Fruit fly (Drosophila melanogaster) whole organism, embryonic: Measurements from ENCODE around the gene Pdcd4.

ENCODE experiments used
- Ada2b ChIP-seq: fragments of 200-800 bp; sonication (Bioruptor generic); IDR thresholded peaks from 2 replicates; pipeline ENCODE4 v1.3.6; 2022; ENCODE audit warnings: missing biosample characterization, missing genetic modification characterization
- BEAF-32 ChIP-seq: fragments of 200-800 bp; sonication (Bioruptor generic); optimal IDR thresholded peaks from 3 replicates; lab custom pipeline; 2017; ENCODE audit warnings: missing biosample characterization, missing genetic modification characterization, mild to moderate bottlenecking, moderate library complexity, missing genetic modification reagents
- Bdp1 ChIP-seq: fragments of 200-800 bp; sonication (Bioruptor generic); optimal IDR thresholded peaks from 3 replicates; lab custom pipeline; 2016; ENCODE audit warnings: missing biosample characterization, missing genetic modification characterization
- Bgb ChIP-seq: fragments of 200-800 bp; sonication (Bioruptor generic); IDR thresholded peaks from 2 replicates; pipeline ENCODE4 v1.3.6; 2022; ENCODE audit warnings: missing biosample characterization, missing genetic modification characterization; ENCODE audit not compliant: partially characterized antibody
- CG10147 ChIP-seq: fragments of 200-800 bp; sonication (Bioruptor generic); optimal IDR thresholded peaks from 2 replicates; lab custom pipeline; 2019; ENCODE audit warnings: missing biosample characterization, mild to moderate bottlenecking, missing genetic modification characterization, moderate library complexity
- CG11504 ChIP-seq: fragments of 200-800 bp; sonication (Bioruptor generic); optimal IDR thresholded peaks from 3 replicates; lab custom pipeline; 2019; ENCODE audit warnings: missing biosample characterization, mild to moderate bottlenecking, missing genetic modification characterization, moderate library complexity
- CG11695 ChIP-seq: fragments of 200-800 bp; sonication (Bioruptor generic); IDR thresholded peaks from 3 replicates; pipeline ENCODE4 v1.3.6; 2022; ENCODE audit warnings: missing biosample characterization, missing genetic modification characterization
- CG12104 ChIP-seq: fragments of 200-800 bp; sonication (Bioruptor generic); optimal IDR thresholded peaks from 3 replicates; lab custom pipeline; 2016; ENCODE audit warnings: missing biosample characterization, missing genetic modification characterization
- CG12769 ChIP-seq: fragments of 200-800 bp; sonication (Bioruptor generic); optimal IDR thresholded peaks from 2 replicates; lab custom pipeline; 2019; ENCODE audit warnings: missing biosample characterization, mild to moderate bottlenecking, missing genetic modification characterization, moderate library complexity
- CG13624 ChIP-seq: fragments of 200-800 bp; sonication (Bioruptor generic); optimal IDR thresholded peaks from 2 replicates; lab custom pipeline; 2016; ENCODE audit warnings: missing biosample characterization, missing genetic modification characterization
- CG14441 ChIP-seq: fragments of 200-800 bp; sonication (Bioruptor generic); IDR thresholded peaks from 2 replicates; pipeline ENCODE4 v1.3.6; 2022; ENCODE audit warnings: missing biosample characterization, missing genetic modification characterization
- CG14710 ChIP-seq: fragments of 200-800 bp; sonication (Bioruptor generic); optimal IDR thresholded peaks from 3 replicates; lab custom pipeline; 2019; ENCODE audit warnings: missing biosample characterization, mild to moderate bottlenecking, missing genetic modification characterization, moderate library complexity
- CG17359 ChIP-seq: fragments of 200-800 bp; sonication (Bioruptor generic); optimal IDR thresholded peaks from 3 replicates; lab custom pipeline; 2018; ENCODE audit warnings: missing biosample characterization, mild to moderate bottlenecking, missing genetic modification characterization, moderate library complexity
- CG17829 ChIP-seq: fragments of 200-800 bp; optimal IDR thresholded peaks from 2 replicates; lab custom pipeline; 2019; ENCODE audit warnings: missing biosample characterization, mild to moderate bottlenecking, missing genetic modification characterization, moderate library complexity
- CG1792 ChIP-seq: fragments of 200-800 bp; sonication (Bioruptor generic); optimal IDR thresholded peaks from 2 replicates; lab custom pipeline; 2016; ENCODE audit warnings: missing biosample characterization, missing genetic modification characterization
- CG2120 ChIP-seq: fragments of 200-800 bp; sonication (Bioruptor generic); optimal IDR thresholded peaks from 3 replicates; lab custom pipeline; 2016; ENCODE audit warnings: missing biosample characterization, missing genetic modification characterization
- CG4282 ChIP-seq: fragments of 200-800 bp; sonication (Bioruptor generic); optimal IDR thresholded peaks from 2 replicates; lab custom pipeline; 2016; ENCODE audit warnings: missing biosample characterization, missing genetic modification characterization
- CG4617 ChIP-seq: fragments of 200-800 bp; sonication (Bioruptor generic); optimal IDR thresholded peaks from 3 replicates; lab custom pipeline; 2016; ENCODE audit warnings: missing biosample characterization, missing genetic modification characterization, borderline replicate concordance
- CG4730 ChIP-seq: fragments of 200-800 bp; sonication (Bioruptor generic); IDR thresholded peaks from 2 replicates; pipeline ENCODE4 v1.3.6; 2022; ENCODE audit warnings: missing biosample characterization, missing genetic modification characterization
- CG4820 ChIP-seq: fragments of 200-800 bp; sonication (Bioruptor generic); optimal IDR thresholded peaks from 3 replicates; lab custom pipeline; 2016; ENCODE audit warnings: missing biosample characterization, missing genetic modification characterization
- CG5953 ChIP-seq: fragments of 200-800 bp; sonication (Bioruptor generic); IDR thresholded peaks from 2 replicates; pipeline ENCODE4 v1.3.6; 2022; ENCODE audit warnings: missing biosample characterization, missing genetic modification characterization
- Chrac-16 ChIP-seq: fragments of 200-800 bp; sonication (Bioruptor generic); optimal IDR thresholded peaks from 3 replicates; lab custom pipeline; 2016; ENCODE audit warnings: missing biosample characterization, missing genetic modification characterization
- CkIIα-i1 ChIP-seq: fragments of 200-800 bp; sonication (Bioruptor generic); IDR thresholded peaks from 2 replicates; pipeline ENCODE4 v1.3.6; 2022; ENCODE audit warnings: missing biosample characterization, missing genetic modification characterization
- CrebB ChIP-seq: fragments of 200-800 bp; sonication (Bioruptor generic); optimal IDR thresholded peaks from 3 replicates; lab custom pipeline; 2018; ENCODE audit warnings: missing biosample characterization, mild to moderate bottlenecking, missing genetic modification characterization
- Dp ChIP-seq: fragments of 200-800 bp; sonication (Bioruptor generic); optimal IDR thresholded peaks from 2 replicates; lab custom pipeline; 2018; ENCODE audit warnings: missing biosample characterization, mild to moderate bottlenecking, missing genetic modification characterization, moderate library complexity
- Eip74EF ChIP-seq, 2 experiments: fragments of 200-800 bp in 1 of 2; fragments of >200 bp in 1 of 2; sonication (Bioruptor generic) in 1 of 2; optimal IDR thresholded peaks; 2 replicates each; lab custom pipeline; 2017 to 2019; ENCODE audit warnings: missing biosample characterization in 2 of 2, missing genetic modification characterization in 2 of 2, mild to moderate bottlenecking in 1 of 2, moderate library complexity in 1 of 2
- Elba2 ChIP-seq: fragments of 200-800 bp; sonication (Bioruptor generic); optimal IDR thresholded peaks from 3 replicates; lab custom pipeline; 2016; ENCODE audit warnings: missing biosample characterization, missing genetic modification characterization
- Fer3 ChIP-seq: fragments of 200-800 bp; sonication (Bioruptor generic); optimal IDR thresholded peaks from 2 replicates; lab custom pipeline; 2018; ENCODE audit warnings: missing biosample characterization, mild to moderate bottlenecking, missing genetic modification characterization, moderate library complexity
- HmgZ ChIP-seq: fragments of 200-800 bp; sonication (Bioruptor generic); optimal IDR thresholded peaks from 2 replicates; lab custom pipeline; 2018; ENCODE audit warnings: missing biosample characterization, mild to moderate bottlenecking, missing genetic modification characterization
- Lpt ChIP-seq: fragments of >200 bp; optimal IDR thresholded peaks from 2 replicates; lab custom pipeline; 2018; ENCODE audit warnings: missing biosample characterization, missing genetic modification characterization
- MBD-R2 ChIP-seq: fragments of 200-800 bp; sonication (Bioruptor generic); IDR thresholded peaks from 2 replicates; pipeline ENCODE4 v1.3.6; 2022; ENCODE audit warnings: missing biosample characterization, missing genetic modification characterization
- Max ChIP-seq: fragments of 200-800 bp; sonication (Bioruptor generic); optimal IDR thresholded peaks from 2 replicates; lab custom pipeline; 2016; ENCODE audit warnings: missing biosample characterization, mild to moderate bottlenecking, missing genetic modification characterization
- Myb ChIP-seq: fragments of 200-800 bp; sonication (Bioruptor generic); optimal IDR thresholded peaks from 2 replicates; lab custom pipeline; 2016; ENCODE audit warnings: missing biosample characterization, missing genetic modification characterization
- Side ChIP-seq: fragments of 200-800 bp; sonication (Bioruptor generic); optimal IDR thresholded peaks from 2 replicates; lab custom pipeline; 2016; ENCODE audit warnings: missing biosample characterization, missing genetic modification characterization
- Tbp ChIP-seq: fragments of >200 bp; optimal IDR thresholded peaks from 2 replicates; lab custom pipeline; 2018; ENCODE audit warnings: missing biosample characterization, missing genetic modification characterization
- ab ChIP-seq: fragments of 200-800 bp; sonication (Bioruptor generic); optimal IDR thresholded peaks from 2 replicates; lab custom pipeline; 2016; ENCODE audit warnings: missing biosample characterization, missing genetic modification characterization
- amos ChIP-seq: fragments of 200-800 bp; sonication (Bioruptor generic); IDR thresholded peaks from 2 replicates; pipeline ENCODE4 v1.3.6; 2022; ENCODE audit warnings: missing biosample characterization, missing genetic modification characterization; ENCODE audit not compliant: partially characterized antibody
- ara ChIP-seq: fragments of 200-800 bp; sonication (Bioruptor generic); IDR thresholded peaks from 2 replicates; pipeline ENCODE4 v1.3.6; 2022; ENCODE audit warnings: missing biosample characterization, missing genetic modification characterization
- ato ChIP-seq: fragments of 200-800 bp; sonication (Bioruptor generic); IDR thresholded peaks from 2 replicates; pipeline ENCODE4 v1.3.6; 2022; ENCODE audit warnings: missing biosample characterization, missing genetic modification characterization; ENCODE audit not compliant: partially characterized antibody
- croc ChIP-seq: fragments of 200-800 bp; sonication (Bioruptor generic); conservative IDR thresholded peaks from 3 replicates; pipeline ENCODE4 v1.3.6; 2022; ENCODE audit warnings: missing biosample characterization, missing genetic modification characterization
- dysf ChIP-seq: fragments of 200-800 bp; sonication (Bioruptor generic); IDR thresholded peaks from 3 replicates; pipeline ENCODE4 v1.3.6; 2022; ENCODE audit warnings: missing biosample characterization, missing genetic modification characterization
- gfzf ChIP-seq: fragments of 200-800 bp; sonication (Bioruptor generic); optimal IDR thresholded peaks from 2 replicates; lab custom pipeline; 2016; ENCODE audit warnings: missing biosample characterization, mild to moderate bottlenecking, missing genetic modification characterization, moderate library complexity
- ham ChIP-seq: fragments of 200-800 bp; sonication (Bioruptor generic); IDR thresholded peaks from 2 replicates; pipeline ENCODE4 v1.3.6; 2022; ENCODE audit warnings: missing biosample characterization, missing genetic modification characterization
- insv ChIP-seq, 2 experiments: fragments of 200-800 bp; sonication (Bioruptor generic); optimal IDR thresholded peaks; 3 replicates each; lab custom pipeline; 2016 to 2018; ENCODE audit warnings: missing biosample characterization in 2 of 2, missing genetic modification characterization in 2 of 2
- inv ChIP-seq: fragments of 200-800 bp; sonication (Bioruptor generic); IDR thresholded peaks from 2 replicates; pipeline ENCODE4 v1.3.6; 2022; ENCODE audit warnings: missing biosample characterization, missing genetic modification characterization; ENCODE audit not compliant: partially characterized antibody
- ken ChIP-seq: fragments of 200-800 bp; sonication (Bioruptor generic); IDR thresholded peaks from 3 replicates; pipeline ENCODE4 v1.3.6; 2022; ENCODE audit warnings: missing biosample characterization, missing genetic modification characterization
- lilli ChIP-seq: fragments of 200-800 bp; sonication (Bioruptor generic); optimal IDR thresholded peaks from 3 replicates; lab custom pipeline; 2016; ENCODE audit warnings: missing biosample characterization, missing genetic modification characterization
- pfk ChIP-seq: fragments of 200-800 bp; sonication (Bioruptor generic); optimal IDR thresholded peaks from 2 replicates; lab custom pipeline; 2018; ENCODE audit warnings: missing biosample characterization, mild to moderate bottlenecking, missing genetic modification characterization, moderate library complexity
- phol ChIP-seq: fragments of 200-800 bp; sonication (Bioruptor generic); optimal IDR thresholded peaks from 3 replicates; lab custom pipeline; 2018; ENCODE audit warnings: missing biosample characterization, mild to moderate bottlenecking, missing genetic modification characterization, moderate library complexity
- stwl ChIP-seq: fragments of 200-800 bp; sonication (Bioruptor generic); optimal IDR thresholded peaks from 3 replicates; lab custom pipeline; 2018; ENCODE audit warnings: missing biosample characterization, mild to moderate bottlenecking, missing genetic modification characterization, moderate library complexity
- trem ChIP-seq: fragments of 200-800 bp; optimal IDR thresholded peaks from 3 replicates; lab custom pipeline; 2019; ENCODE audit warnings: missing biosample characterization, mild to moderate bottlenecking, missing genetic modification characterization, moderate library complexity

Pdcd4 gene

dm6 chrX:13721934-13722333 is 33.3 kb downstream of the Pdcd4 start, which contains the start of the genes Mrgn1 and mus101 (continued):
- TF ChIP-seq CG4617 (GFP tag; lab: Kevin White, UChicago) (peak; percentile 62), ato (GFP tag; lab: Robert Waterston, UW) (0 out of 2 replicates have a peak, but pooled peaks have one; percentile 30), ken (GFP tag; lab: Robert Waterston, UW) (no peak), ab (no peak), CG11504 (tag; lab: Kevin White, UChicago) (no peak), Eip74EF (GFP tag; optimal IDR thresholded peaks at IDR 0.05; lab: Kevin White, UChicago) (no peak), pfk (no peak), MBD-R2 (peak; percentile 90), Bdp1 (GFP tag; lab: Kevin White, UChicago) (no peak), CG14710 (tag; lab: Kevin White, UChicago) (peak; percentile 81), CG4282 (GFP tag; lab: Kevin White, UChicago) (no peak), trem (peak; percentile 80), CG5953 (GFP tag; lab: Robert Waterston, UW) (no peak), CG13624 (GFP tag; lab: Kevin White, UChicago) (no peak), insv (GFP tag; optimal IDR thresholded peaks at IDR 0.05; lab: Kevin White, UChicago) (peak in 1 of 2 experiments; percentile 63), Side (no peak), croc (GFP tag; lab: Robert Waterston, UW) (no peak), Dp (GFP tag; lab: Kevin White, UChicago) (peak; percentile 78), Chrac-16 (GFP tag; lab: Kevin White, UChicago) (no peak), CrebB (tag; lab: Kevin White, UChicago) (no peak), Tbp (GFP tag; lab: Kevin White, UChicago) (no peak), stwl (tag; lab: Kevin White, UChicago) (peak; percentile 56), amos (GFP tag; lab: Robert Waterston, UW) (peak; percentile 66), Myb (GFP tag; lab: Kevin White, UChicago) (peak; percentile 23), Ada2b (GFP tag; lab: Robert Waterston, UW) (no peak), CG4730 (GFP tag; lab: Robert Waterston, UW) (no peak), CG2120 (GFP tag; lab: Kevin White, UChicago) (peak; percentile 8), CG1792 (GFP tag; lab: Kevin White, UChicago) (no peak), ham (GFP tag; lab: Robert Waterston, UW) (no peak), CG4820 (GFP tag; lab: Kevin White, UChicago) (no peak), CG12769 (tag; lab: Kevin White, UChicago) (no peak), inv (GFP tag; lab: Robert Waterston, UW) (peak; percentile 71), CG10147 (no peak), Bgb (peak; percentile 70), phol (tag; lab: Kevin White, UChicago) (peak; percentile 38), Lpt (no peak), Fer3 (tag; lab: Kevin White, UChicago) (no peak), CkIIα-i1 (no peak), CG14441 (no peak), CG17829 (tag; lab: Kevin White, UChicago) (peak; percentile 41), Elba2 (GFP tag; lab: Kevin White, UChicago) (no peak), CG12104 (GFP tag; lab: Kevin White, UChicago) (no peak), dysf (GFP tag; lab: Robert Waterston, UW) (no peak), BEAF-32 (peak; percentile 85), CG17359 (tag; lab: Kevin White, UChicago) (no peak), lilli (no peak), CG11695 (no peak), HmgZ (tag; lab: Kevin White, UChicago) (peak; percentile 26), gfzf (GFP tag; lab: Kevin White, UChicago) (peak; percentile 23), Max (GFP tag; lab: Kevin White, UChicago) (peak; percentile 13), ara (GFP tag; lab: Robert Waterston, UW) (no peak)
